Worm (Caenorhabditis elegans) whole organism, L1 larva: ENCODE measurements around the gene rec-8.

Source experiments
- ceh-82 ChIP-seq, 3 experiments: fragments of 150-350 bp in 1 of 3; sonication (generic microtip) in 2 of 3; optimal IDR thresholded peaks; 2 replicates each; lab custom pipeline; 2014 to 2017; ENCODE audit warnings: missing biosample characterization in 3 of 3, missing genetic modification characterization in 3 of 3
- mep-1 ChIP-seq: fragments of 150-350 bp; optimal IDR thresholded peaks from 2 replicates; lab custom pipeline; 2014; ENCODE audit warnings: missing biosample characterization, missing genetic modification characterization
- nhr-237 ChIP-seq: fragments of 150-350 bp; optimal IDR thresholded peaks from 2 replicates; lab custom pipeline; 2014; ENCODE audit warnings: missing biosample characterization, missing genetic modification characterization

ce11 chrIV:13331285-13331684 is 21.7 kb downstream of the rec-8 start, which contains the start of gene pqn-74:
- TF ChIP-seq nhr-237 (tag; lab: Kevin White, UChicago) (no peak), ceh-82 (tag; optimal IDR thresholded peaks at IDR 0.05; lab: Kevin White, UChicago) (no peak), mep-1 (tag; lab: Kevin White, UChicago) (no peak)
